Worm (Caenorhabditis elegans): Measurements from ENCODE around the gene prde-1.

- TF ChIP-seq W03F9.2 (tag; optimal IDR thresholded peaks at IDR 0.05) (no peak), dao-5 (tag; optimal IDR thresholded peaks at IDR 0.05) (no peak), him-1 (tag; optimal IDR thresholded peaks at IDR 0.05) (peak; percentile 55)
These were observed 26.3 kb upstream of the prde-1 start, which contains the start of gene rpl-38 for ce11 chrV:15511613-15512216.
